Fruit fly (Drosophila melanogaster): ENCODE measurements around the gene CG14324.

CG14324 gene

DNA sequence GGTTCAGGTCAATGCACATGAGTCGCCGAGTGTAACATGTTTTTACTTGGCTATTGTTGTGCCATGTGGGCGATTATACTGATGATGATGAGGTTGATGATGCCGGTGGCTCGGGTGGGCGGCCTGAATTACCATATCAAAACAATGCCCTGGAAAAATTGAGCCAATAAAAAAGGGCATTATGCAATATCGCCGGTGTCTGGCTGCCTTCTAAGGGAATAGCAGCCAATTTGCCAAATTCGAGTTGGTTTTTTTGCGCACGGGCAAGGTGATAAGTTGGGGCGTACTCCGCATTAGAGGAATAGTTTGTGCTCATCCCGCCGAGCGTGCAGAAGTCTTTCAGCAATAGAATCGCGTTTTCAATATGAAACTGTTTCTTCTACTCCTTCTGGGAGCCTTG lies 9.5 kb downstream of the CG14324 start, which contains the start of gene CG14329:
Gene CG14329 (plus strand): TSS at position 301 of the 400 bp plus-strand sequence.
- TF ChIP-seq CG30020 (tag; optimal IDR thresholded peaks at IDR 0.05) (no peak), sr (GFP tag; IDR thresholded peaks at IDR 0.05) (0 out of 3 replicates have a peak, but pooled peaks have one; percentile 22)

DNA sequence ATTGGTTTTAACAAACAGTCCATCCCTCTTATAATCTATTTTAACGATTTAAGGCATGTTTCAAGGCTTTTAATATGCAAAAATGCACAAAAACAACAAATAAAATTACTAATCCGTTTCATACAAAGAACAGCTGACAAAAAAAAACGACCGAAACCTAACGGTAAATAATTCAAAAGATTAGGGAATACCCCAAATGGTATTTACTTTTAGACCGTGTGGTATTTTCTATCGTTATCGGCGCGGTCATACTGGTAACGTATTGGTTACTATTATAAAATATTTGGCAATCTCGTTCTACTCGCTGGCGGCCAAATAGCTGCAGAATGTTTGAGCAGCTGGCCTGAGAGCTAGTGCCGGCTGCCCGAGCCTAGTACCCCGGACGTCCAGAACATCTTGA lies 12.7 kb downstream of the CG14324 start, which contains the start of gene sll:
Gene sll (plus strand): TSS at position 235 of the 400 bp plus-strand sequence.
- TF ChIP-seq CG10979 (tag; optimal IDR thresholded peaks at IDR 0.05), result peak; percentile 7
- peak; percentile 28 for TF ChIP-seq Nf-YB (GFP tag; optimal IDR thresholded peaks at IDR 0.05)
- TF ChIP-seq nerfin-1 (tag; optimal IDR thresholded peaks at IDR 0.05), result no peak
- TF ChIP-seq lilli (GFP tag; optimal IDR thresholded peaks at IDR 0.05), result no peak
- TF ChIP-seq sob (GFP tag; IDR thresholded peaks at IDR 0.05), result no peak
- no peak for TF ChIP-seq CG7786 (GFP tag; optimal IDR thresholded peaks at IDR 0.05)
- peak; percentile 83 for TF ChIP-seq CG12155 (GFP tag; optimal IDR thresholded peaks at IDR 0.05)
- TF ChIP-seq bbx (GFP tag; IDR thresholded peaks at IDR 0.05; ENCODE audit: partially characterized antibody), result peak; percentile 35; the same call in 1 of the 2 replicates
- TF ChIP-seq Ptx1 (GFP tag; IDR thresholded peaks at IDR 0.05), result no peak
- no peak for TF ChIP-seq CG13123 (GFP tag; optimal IDR thresholded peaks at IDR 0.05)
- TF ChIP-seq NC2β (GFP tag; optimal IDR thresholded peaks at IDR 0.05), result no peak
- peak; percentile 27 for TF ChIP-seq gem (tag; optimal IDR thresholded peaks at IDR 0.05)
- TF ChIP-seq CG15269 (tag; optimal IDR thresholded peaks at IDR 0.05), result no peak
- peak; percentile 9 for TF ChIP-seq CG12391 (tag; optimal IDR thresholded peaks at IDR 0.05)
- TF ChIP-seq Dll (GFP tag; IDR thresholded peaks at IDR 0.05; ENCODE audit: partially characterized antibody), result peak; percentile 64; the same call in 2 of the 4 replicates
- no peak for TF ChIP-seq ab (GFP tag; optimal IDR thresholded peaks at IDR 0.05)
- no peak for TF ChIP-seq tin (GFP tag; optimal IDR thresholded peaks at IDR 0.05)
- no peak for TF ChIP-seq jing (GFP tag; optimal IDR thresholded peaks at IDR 0.05)
- TF ChIP-seq CG14050 (GFP tag; IDR thresholded peaks at IDR 0.05), result no peak
- no peak for TF ChIP-seq ewg (GFP tag; optimal IDR thresholded peaks at IDR 0.05)
- no peak for TF ChIP-seq grau (tag; optimal IDR thresholded peaks at IDR 0.05)
- no peak for TF ChIP-seq Dek (tag; optimal IDR thresholded peaks at IDR 0.05)
- no peak for TF ChIP-seq CG15011 (GFP tag; optimal IDR thresholded peaks at IDR 0.05)
- peak; percentile 96 for TF ChIP-seq Myb (GFP tag; optimal IDR thresholded peaks at IDR 0.05)
- TF ChIP-seq nerfin-2 (GFP tag; IDR thresholded peaks at IDR 0.05; ENCODE audit: partially characterized antibody), result no peak
- TF ChIP-seq kay (GFP tag; optimal IDR thresholded peaks at IDR 0.05), result no peak
- no peak for TF ChIP-seq Spps (tag; optimal IDR thresholded peaks at IDR 0.05)
- no peak for TF ChIP-seq CG16863 (GFP tag; optimal IDR thresholded peaks at IDR 0.05)
- TF ChIP-seq CG17568 (GFP tag; optimal IDR thresholded peaks at IDR 0.05), result no peak
- TF ChIP-seq Dip3 (GFP tag; optimal IDR thresholded peaks at IDR 0.05), result no peak
- no peak for TF ChIP-seq Abd-B (GFP tag; optimal IDR thresholded peaks at IDR 0.05)
- peak; percentile 38 for TF ChIP-seq CG15514 (GFP tag; optimal IDR thresholded peaks at IDR 0.05)
- no peak for TF ChIP-seq CG7745 (tag; optimal IDR thresholded peaks at IDR 0.05)
- TF ChIP-seq fu2 (GFP tag; optimal IDR thresholded peaks at IDR 0.05), result no peak
- TF ChIP-seq gcm (GFP tag; optimal IDR thresholded peaks at IDR 0.05), result no peak
- peak; percentile 40 for TF ChIP-seq pzg (GFP tag; optimal IDR thresholded peaks at IDR 0.05)
- no peak for TF ChIP-seq H2.0 (GFP tag; IDR thresholded peaks at IDR 0.05)
- TF ChIP-seq CG2678 (tag; optimal IDR thresholded peaks at IDR 0.05), result peak; percentile 14
- peak; percentile 10 for TF ChIP-seq fd102C (GFP tag; optimal IDR thresholded peaks at IDR 0.05)
- TF ChIP-seq CoRest (tag; optimal IDR thresholded peaks at IDR 0.05), result no peak
- no peak for TF ChIP-seq CG34376 (GFP tag; optimal IDR thresholded peaks at IDR 0.05)
- no peak for TF ChIP-seq Asciz (GFP tag; optimal IDR thresholded peaks at IDR 0.05)
- TF ChIP-seq CG8478 (optimal IDR thresholded peaks at IDR 0.05), result no peak
- peak in 1 of 3 experiments; percentile 1 for TF ChIP-seq lola (GFP tag; optimal IDR thresholded peaks at IDR 0.05)
- no peak for TF ChIP-seq CG31224 (GFP tag; IDR thresholded peaks at IDR 0.05)
- no peak for TF ChIP-seq odd (GFP tag; optimal IDR thresholded peaks at IDR 0.05)

Data from whole organism, embryonic.